Worm (Caenorhabditis elegans): ENCODE measurements around the gene fbxb-105.

DNA sequence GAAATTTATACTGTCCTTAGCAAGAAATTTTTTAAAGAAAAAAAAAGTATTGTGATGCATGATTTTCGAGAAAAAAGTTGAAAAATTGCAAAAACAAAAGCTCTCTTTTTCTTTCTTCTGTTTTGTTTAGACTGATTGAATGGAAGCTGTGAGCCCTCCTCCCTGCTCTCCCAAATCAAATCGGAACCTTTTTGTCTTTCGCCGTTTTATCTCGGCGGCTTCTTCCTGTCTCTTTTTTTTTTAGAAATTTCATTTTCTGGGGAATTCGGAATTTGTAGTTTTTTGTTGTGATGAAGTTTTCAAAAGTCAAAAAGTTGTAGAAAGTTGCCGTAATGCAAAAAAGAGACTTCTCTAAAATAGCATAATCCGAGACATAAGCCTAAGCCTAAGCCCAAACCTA, 40.0 kb downstream of the fbxb-105 start:
- TF ChIP-seq nhr-28 (tag; optimal IDR thresholded peaks at IDR 0.05) (no peak), ztf-11 (tag; optimal IDR thresholded peaks at IDR 0.05) (no peak), hif-1 (tag; optimal IDR thresholded peaks at IDR 0.05) (no peak), zfp-2 (tag; optimal IDR thresholded peaks at IDR 0.05) (no peak), egl-27 (tag; optimal IDR thresholded peaks at IDR 0.05) (no peak), daf-19 (GFP tag; conservative IDR thresholded peaks at IDR 0.05) (no peak), nhr-11 (tag; optimal IDR thresholded peaks at IDR 0.05) (no peak), mxl-3 (GFP tag; optimal IDR thresholded peaks at IDR 0.05) (no peak), pha-4 (GFP tag; IDR thresholded peaks at IDR 0.05) (no peak), pha-4 (tag; optimal IDR thresholded peaks at IDR 0.05) (no peak)
